Worm (Caenorhabditis elegans) whole organism, midembryonic: Measurements from ENCODE around the gene nob-1.

Source experiments
- cog-1 ChIP-seq: sonication (generic microtip); optimal IDR thresholded peaks from 2 replicates; lab custom pipeline; 2016; ENCODE audit warnings: missing genetic modification characterization, missing compliant biosample characterization
- flt-1 ChIP-seq: fragments of 200-800 bp; sonication (Bioruptor generic); IDR thresholded peaks from 2 replicates; pipeline ENCODE4 v1.3.6; 2022; ENCODE audit warnings: missing genetic modification characterization, missing compliant biosample characterization
- klf-2 ChIP-seq: fragments of 200-800 bp; sonication (Bioruptor generic); conservative IDR thresholded peaks from 2 replicates; pipeline ENCODE4 v1.3.6; 2022; ENCODE audit warnings: missing genetic modification reagents, missing genetic modification characterization, missing compliant biosample characterization
- med-1 ChIP-seq: sonication (generic microtip); optimal IDR thresholded peaks from 2 replicates; lab custom pipeline; 2017; ENCODE audit warnings: missing genetic modification characterization, mild to moderate bottlenecking, missing compliant biosample characterization, antibody characterized with exemption, missing genetic modification reagents; ENCODE audit not compliant: insufficient read depth
- ztf-23 ChIP-seq: fragments of 200-800 bp; sonication (Bioruptor generic); IDR thresholded peaks from 2 replicates; pipeline ENCODE4 v1.3.6; 2022; ENCODE audit warnings: missing genetic modification reagents, missing genetic modification characterization, missing compliant biosample characterization
- ztf-29 ChIP-seq: fragments of 200-800 bp; sonication (Bioruptor generic); IDR thresholded peaks from 2 replicates; pipeline ENCODE4 v1.3.6; 2022; ENCODE audit warnings: missing genetic modification reagents, missing genetic modification characterization, missing compliant biosample characterization

ce11 chrIII:12133121-12133520 is 49.0 kb upstream of the nob-1 start:
- TF ChIP-seq med-1 (GFP tag; lab: Kevin White, UChicago), result no peak
- TF ChIP-seq ztf-29 (GFP tag; lab: Robert Waterston, UW), result no peak
- no peak for TF ChIP-seq cog-1 (tag; lab: Kevin White, UChicago)
- TF ChIP-seq flt-1 (GFP tag; lab: Robert Waterston, UW), result 0 out of 2 replicates have a peak, but pooled peaks have one; percentile 26
- no peak for TF ChIP-seq ztf-23 (GFP tag; lab: Robert Waterston, UW)
- TF ChIP-seq klf-2 (GFP tag; lab: Robert Waterston, UW), result no peak
